Worm (Caenorhabditis elegans) whole organism, midembryonic: ENCODE results near the gene gcy-36.
A peak's percentile ranks its signal among the peaks of the same experiment; 100 is the strongest.

Experiments
- T22C8.4 ChIP-seq: fragments of 200-800 bp; sonication (Bioruptor generic); IDR thresholded peaks from 2 replicates; pipeline ENCODE4 v1.3.6; 2022; ENCODE audit warnings: missing genetic modification characterization, missing compliant biosample characterization
- flt-1 ChIP-seq: fragments of 200-800 bp; sonication (Bioruptor generic); IDR thresholded peaks from 2 replicates; pipeline ENCODE4 v1.3.6; 2022; ENCODE audit warnings: missing genetic modification characterization, missing compliant biosample characterization
- ztf-29 ChIP-seq: fragments of 200-800 bp; sonication (Bioruptor generic); IDR thresholded peaks from 2 replicates; pipeline ENCODE4 v1.3.6; 2022; ENCODE audit warnings: missing genetic modification reagents, missing genetic modification characterization, missing compliant biosample characterization

Gene gcy-36

DNA sequence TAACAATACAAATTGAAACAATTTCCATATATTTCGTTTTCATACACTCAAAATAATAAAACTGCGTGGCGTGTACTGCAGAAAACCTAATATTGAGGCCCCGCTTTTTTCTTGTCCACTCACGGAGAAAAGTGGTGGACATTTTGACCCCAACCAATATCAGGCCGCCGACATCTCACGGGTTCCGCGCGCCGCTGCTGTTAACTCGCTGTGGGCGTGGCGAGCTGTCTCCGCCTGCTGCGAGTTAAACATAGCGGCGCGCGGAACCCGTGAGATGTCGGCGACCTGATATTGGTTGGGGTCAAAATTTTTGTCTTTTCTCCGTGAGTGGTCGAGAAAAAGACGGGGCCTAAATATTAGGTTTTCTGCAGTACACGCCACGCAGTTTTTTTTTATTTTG lies 55.0 kb downstream of the gcy-36 start:
- 0 out of 2 replicates have a peak, but pooled peaks have one; percentile 23 for TF ChIP-seq flt-1 (GFP tag; lab: Robert Waterston, UW)

ce11 chrX:15535190-15535636 lies 56.4 kb downstream of the gcy-36 start:
- peak; percentile 13; the same call in 1 of the 2 replicates for TF ChIP-seq ztf-29
- no peak for TF ChIP-seq T22C8.4 (GFP tag; lab: Robert Waterston, UW)
